Worm (Caenorhabditis elegans) whole organism, midembryonic: ENCODE data around the gene idpp-6.

Source experiments
- cog-1 ChIP-seq: sonication (generic microtip); optimal IDR thresholded peaks from 2 replicates; lab custom pipeline; 2016; ENCODE audit warnings: missing genetic modification characterization, missing compliant biosample characterization
- med-1 ChIP-seq: sonication (generic microtip); optimal IDR thresholded peaks from 2 replicates; lab custom pipeline; 2017; ENCODE audit warnings: missing genetic modification characterization, mild to moderate bottlenecking, missing compliant biosample characterization, antibody characterized with exemption, missing genetic modification reagents; ENCODE audit not compliant: insufficient read depth

- no peak for TF ChIP-seq med-1 (GFP tag; lab: Kevin White, UChicago)
- no peak for TF ChIP-seq cog-1 (tag; lab: Kevin White, UChicago)
Measured at ce11 chrX:6808640-6809039, 25.7 kb downstream of the idpp-6 start.
